Fruit fly (Drosophila melanogaster) whole organism, wandering third instar larva: Measurements from ENCODE around the gene Dtwd2.

Source experiments
- HLH106 ChIP-seq: fragments of 200-800 bp; optimal IDR thresholded peaks from 3 replicates; lab custom pipeline; 2019; ENCODE audit warnings: missing biosample characterization, mild to moderate bottlenecking, missing genetic modification characterization, moderate library complexity
- fru ChIP-seq: fragments of 200-800 bp; sonication (Bioruptor generic); optimal IDR thresholded peaks from 3 replicates; lab custom pipeline; 2016; ENCODE audit warnings: missing biosample characterization, mild to moderate bottlenecking, missing genetic modification characterization
- psq ChIP-seq: fragments of 200-800 bp; sonication (Bioruptor generic); optimal IDR thresholded peaks from 3 replicates; lab custom pipeline; 2017; ENCODE audit warnings: missing biosample characterization, mild to moderate bottlenecking, missing genetic modification characterization, moderate library complexity
- rgr ChIP-seq: fragments of 200-800 bp; sonication (Bioruptor generic); optimal IDR thresholded peaks from 3 replicates; lab custom pipeline; 2016; ENCODE audit warnings: missing biosample characterization, mild to moderate bottlenecking, missing genetic modification characterization
- usp ChIP-seq: fragments of >200 bp; optimal IDR thresholded peaks from 2 replicates; lab custom pipeline; 2017; ENCODE audit warnings: missing biosample characterization, missing genetic modification characterization

DNA sequence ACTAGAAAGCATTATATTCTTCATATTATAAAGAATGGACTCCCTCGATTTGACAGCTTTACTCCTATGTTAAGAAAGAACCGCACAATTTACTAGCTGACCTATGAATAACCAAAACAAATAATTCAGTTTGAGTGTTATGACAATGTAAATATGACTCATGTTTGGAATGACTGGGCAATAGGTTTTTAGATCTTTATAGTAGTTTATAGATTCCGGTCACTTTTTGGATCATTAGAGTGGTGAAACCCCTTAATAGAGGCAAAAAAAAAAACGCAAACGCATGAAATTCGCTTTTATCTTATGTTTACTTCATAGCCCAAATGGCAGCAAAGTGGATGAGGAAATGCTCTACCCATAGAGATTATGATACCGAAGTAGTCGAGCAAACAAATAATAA lies 30.0 kb upstream of the Dtwd2 start, which contains the start of gene CG14605:
- TF ChIP-seq psq = no peak
- TF ChIP-seq fru (GFP tag; lab: Kevin White, UChicago) = no peak
- TF ChIP-seq usp = no peak
- no peak for TF ChIP-seq HLH106 (tag; lab: Kevin White, UChicago)
- TF ChIP-seq rgr (GFP tag; lab: Kevin White, UChicago) = no peak
